Fruit fly (Drosophila melanogaster): ENCODE measurements around the gene CG13731.

CG13731 gene

dm6 chr3L:17404646-17405045 lies 15.9 kb upstream of the CG13731 start (continued):
- TF ChIP-seq CG30403 (GFP tag; optimal IDR thresholded peaks at IDR 0.05) (peak; percentile 45), Oli (tag; optimal IDR thresholded peaks at IDR 0.05) (peak; percentile 54), Oaz (GFP tag; IDR thresholded peaks at IDR 0.05) (no peak), CG3163 (GFP tag; optimal IDR thresholded peaks at IDR 0.05) (no peak), CG11723 (GFP tag; optimal IDR thresholded peaks at IDR 0.05) (no peak), CG17186 (GFP tag; optimal IDR thresholded peaks at IDR 0.05) (no peak), Lim3 (GFP tag; IDR thresholded peaks at IDR 0.05) (no peak), mld (GFP tag; IDR thresholded peaks at IDR 0.05; ENCODE audit: partially characterized antibody) (no peak), Ravus (GFP tag; IDR thresholded peaks at IDR 0.05) (no peak), Rfx (GFP tag; IDR thresholded peaks at IDR 0.05) (peak; percentile 33; the same call in 1 of the 2 replicates), mirr (GFP tag; optimal IDR thresholded peaks at IDR 0.05) (no peak), CG10565 (GFP tag; optimal IDR thresholded peaks at IDR 0.05) (no peak), CG1529 (GFP tag; optimal IDR thresholded peaks at IDR 0.05) (peak; percentile 1), CG17802 (tag; optimal IDR thresholded peaks at IDR 0.05) (no peak), CG2712 (tag; optimal IDR thresholded peaks at IDR 0.05) (peak; percentile 23), scrt (GFP tag; optimal IDR thresholded peaks at IDR 0.05) (no peak), CG7839 (tag; optimal IDR thresholded peaks at IDR 0.05) (peak; percentile 58), NfI (GFP tag; optimal IDR thresholded peaks at IDR 0.05) (no peak), CG16863 (GFP tag; optimal IDR thresholded peaks at IDR 0.05) (peak; percentile 24), CG2120 (GFP tag; optimal IDR thresholded peaks at IDR 0.05) (peak; percentile 33), odd (GFP tag; optimal IDR thresholded peaks at IDR 0.05) (peak; percentile 12), Hmx (GFP tag; optimal IDR thresholded peaks at IDR 0.05) (no peak), CG15011 (GFP tag; optimal IDR thresholded peaks at IDR 0.05) (no peak), CG6689 (GFP tag; IDR thresholded peaks at IDR 0.05) (no peak), Dip3 (GFP tag; optimal IDR thresholded peaks at IDR 0.05) (no peak), H15 (GFP tag; IDR thresholded peaks at IDR 0.05) (no peak), CG13424 (tag; optimal IDR thresholded peaks at IDR 0.05) (peak; percentile 45), trem (tag; optimal IDR thresholded peaks at IDR 0.05) (peak; percentile 2), CG31388 (GFP tag; optimal IDR thresholded peaks at IDR 0.05) (no peak), HLH4C (GFP tag; IDR thresholded peaks at IDR 0.05; ENCODE audit: partially characterized antibody) (no peak), slp2 (GFP tag; optimal IDR thresholded peaks at IDR 0.05) (no peak), CG4424 (GFP tag; optimal IDR thresholded peaks at IDR 0.05) (peak; percentile 31), lmd (GFP tag; IDR thresholded peaks at IDR 0.05) (peak; percentile 23; the same call in 1 of the 2 replicates), Eip74EF (GFP tag; optimal IDR thresholded peaks at IDR 0.05) (no peak), Dbx (GFP tag; IDR thresholded peaks at IDR 0.05) (no peak), HmgD (GFP tag; optimal IDR thresholded peaks at IDR 0.05) (no peak), CG10431 (GFP tag; optimal IDR thresholded peaks at IDR 0.05) (no peak), CG12155 (GFP tag; optimal IDR thresholded peaks at IDR 0.05) (no peak), CG10959 (GFP tag; IDR thresholded peaks at IDR 0.05) (no peak), CG4707 (GFP tag; optimal IDR thresholded peaks at IDR 0.05) (peak; percentile 7), Lpt (GFP tag; optimal IDR thresholded peaks at IDR 0.05) (no peak), aop (GFP tag; IDR thresholded peaks at IDR 0.05) (no peak), CG8359 (GFP tag; optimal IDR thresholded peaks at IDR 0.05; ENCODE audit: borderline replicate concordance) (no peak), ro (GFP tag; IDR thresholded peaks at IDR 0.05) (no peak), cas (GFP tag; IDR thresholded peaks at IDR 0.05) (no peak), CG11695 (GFP tag; IDR thresholded peaks at IDR 0.05) (no peak), CG7372 (GFP tag; IDR thresholded peaks at IDR 0.05) (no peak), sug (tag; optimal IDR thresholded peaks at IDR 0.05) (no peak), CG2678 (tag; optimal IDR thresholded peaks at IDR 0.05) (peak; percentile 65), Nf-YA (GFP tag; IDR thresholded peaks at IDR 0.05) (no peak), CG30020 (tag; optimal IDR thresholded peaks at IDR 0.05) (no peak), btn (GFP tag; optimal IDR thresholded peaks at IDR 0.05) (no peak)
